Fruit fly (Drosophila melanogaster) whole organism, pupa: ENCODE measurements around the gene CG10195.

Source experiments
- CG10348 ChIP-seq: fragments of 200-800 bp; sonication (Bioruptor generic); IDR thresholded peaks from 2 replicates; pipeline ENCODE4 v1.3.6; 2022; ENCODE audit warnings: missing biosample characterization, missing genetic modification characterization
- CG12605 ChIP-seq: fragments of 200-800 bp; sonication (Bioruptor generic); IDR thresholded peaks from 2 replicates; pipeline ENCODE4 v1.3.6; 2022; ENCODE audit warnings: missing biosample characterization, missing genetic modification characterization
- CG13204 ChIP-seq: fragments of 200-800 bp; sonication (Bioruptor generic); optimal IDR thresholded peaks from 2 replicates; lab custom pipeline; 2018; ENCODE audit warnings: missing biosample characterization, mild to moderate bottlenecking, missing genetic modification characterization, moderate library complexity
- CG14655 ChIP-seq: fragments of 200-800 bp; sonication (Bioruptor generic); optimal IDR thresholded peaks from 3 replicates; lab custom pipeline; 2017; ENCODE audit warnings: mild to moderate bottlenecking, missing biosample characterization, missing genetic modification reagents, missing genetic modification characterization
- CG15710 ChIP-seq: fragments of 200-800 bp; sonication (Bioruptor generic); optimal IDR thresholded peaks from 2 replicates; lab custom pipeline; 2018; ENCODE audit warnings: missing biosample characterization, mild to moderate bottlenecking, missing genetic modification characterization, moderate library complexity
- CG17806 ChIP-seq: fragments of 200-800 bp; sonication (Bioruptor generic); optimal IDR thresholded peaks from 2 replicates; lab custom pipeline; 2018; ENCODE audit warnings: missing biosample characterization, mild to moderate bottlenecking, missing genetic modification characterization, moderate library complexity
- CG32121 ChIP-seq: fragments of 200-800 bp; sonication (Bioruptor generic); IDR thresholded peaks from 2 replicates; pipeline ENCODE4 v1.3.6; 2022; ENCODE audit warnings: missing biosample characterization, missing genetic modification characterization
- CG34367 ChIP-seq: fragments of 200-800 bp; sonication (Bioruptor generic); optimal IDR thresholded peaks from 2 replicates; lab custom pipeline; 2018; ENCODE audit warnings: missing biosample characterization, mild to moderate bottlenecking, missing genetic modification characterization
- CG4496 ChIP-seq: fragments of 200-800 bp; sonication (Bioruptor generic); IDR thresholded peaks from 3 replicates; pipeline ENCODE4 v1.3.6; 2022; ENCODE audit warnings: missing biosample characterization, missing genetic modification characterization
- CG8159 ChIP-seq: fragments of 200-800 bp; sonication (Bioruptor generic); optimal IDR thresholded peaks from 3 replicates; lab custom pipeline; 2018; ENCODE audit warnings: missing biosample characterization, mild to moderate bottlenecking, missing genetic modification characterization, moderate library complexity
- CG8301 ChIP-seq: fragments of 200-800 bp; sonication (Bioruptor generic); optimal IDR thresholded peaks from 2 replicates; lab custom pipeline; 2018; ENCODE audit warnings: missing biosample characterization, mild to moderate bottlenecking, missing genetic modification characterization
- CG9948 ChIP-seq: fragments of 200-800 bp; sonication (Bioruptor generic); optimal IDR thresholded peaks from 2 replicates; lab custom pipeline; 2018; ENCODE audit warnings: missing biosample characterization, mild to moderate bottlenecking, missing genetic modification characterization, moderate library complexity
- D1 ChIP-seq: fragments of 200-800 bp; sonication (Bioruptor generic); optimal IDR thresholded peaks from 2 replicates; lab custom pipeline; 2018; ENCODE audit warnings: missing biosample characterization, mild to moderate bottlenecking, missing genetic modification characterization, moderate library complexity
- EcR ChIP-seq: fragments of 200-800 bp; sonication (Bioruptor generic); optimal IDR thresholded peaks from 3 replicates; lab custom pipeline; 2019; ENCODE audit warnings: missing biosample characterization, missing genetic modification characterization, mild to moderate bottlenecking, moderate library complexity, missing genetic modification reagents
- Ets98B ChIP-seq: fragments of 200-800 bp; sonication (Bioruptor generic); IDR thresholded peaks from 2 replicates; pipeline ENCODE4 v1.3.6; 2022; ENCODE audit warnings: missing biosample characterization, missing genetic modification characterization
- Pif1A ChIP-seq: fragments of 200-800 bp; sonication (Bioruptor generic); optimal IDR thresholded peaks from 3 replicates; lab custom pipeline; 2016; ENCODE audit warnings: missing biosample characterization, missing genetic modification characterization
- Pif1B ChIP-seq: fragments of 200-800 bp; sonication (Bioruptor generic); optimal IDR thresholded peaks from 3 replicates; lab custom pipeline; 2016; ENCODE audit warnings: missing biosample characterization, missing genetic modification characterization
- Snoo ChIP-seq: fragments of 200-800 bp; sonication (Bioruptor generic); optimal IDR thresholded peaks from 3 replicates; lab custom pipeline; 2017; ENCODE audit warnings: missing biosample characterization, mild to moderate bottlenecking, missing genetic modification characterization, inconsistent platforms
- fd96Ca ChIP-seq: fragments of 200-800 bp; sonication (Bioruptor generic); IDR thresholded peaks from 3 replicates; pipeline ENCODE4 v1.3.6; 2022; ENCODE audit warnings: missing biosample characterization, missing genetic modification characterization
- gl ChIP-seq: fragments of 200-800 bp; sonication (Bioruptor generic); optimal IDR thresholded peaks from 2 replicates; lab custom pipeline; 2018; ENCODE audit warnings: missing biosample characterization, mild to moderate bottlenecking, missing genetic modification characterization
- rn ChIP-seq: fragments of 200-800 bp; sonication (Bioruptor generic); IDR thresholded peaks from 2 replicates; pipeline ENCODE4 v1.3.6; 2022; ENCODE audit warnings: missing biosample characterization, missing genetic modification characterization

CG10195 gene

DNA sequence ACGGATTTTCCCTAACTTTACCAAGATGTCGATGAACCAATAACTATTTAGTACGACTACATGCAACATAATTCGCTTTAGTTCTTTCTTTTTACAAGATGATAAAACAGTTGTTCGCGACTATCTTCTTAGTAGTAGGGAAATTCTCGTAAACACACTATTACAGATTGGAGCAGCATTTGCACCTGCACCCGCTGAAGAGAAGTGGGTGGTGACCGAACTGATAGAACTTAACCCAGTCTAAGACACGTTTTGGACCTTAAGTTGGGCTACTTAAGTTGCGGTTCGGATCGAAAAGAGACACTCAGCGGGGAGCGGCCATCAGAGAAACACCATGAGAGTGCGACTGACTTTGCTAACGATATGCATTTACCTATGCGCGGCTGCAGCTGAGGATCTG, 2.7 kb upstream of the CG10195 start, which contains the start of gene CG13083:
Gene CG13083, plus strand, starts transcription at position 301 of the 400 bp plus-strand sequence.
- TF ChIP-seq CG17806, result no peak
- no peak for TF ChIP-seq EcR (GFP tag; lab: Kevin White, UChicago)
- TF ChIP-seq Snoo (tag; lab: Kevin White, UChicago), result no peak
- TF ChIP-seq rn (GFP tag; lab: Robert Waterston, UW), result no peak
- no peak for TF ChIP-seq CG13204 (GFP tag; lab: Kevin White, UChicago)
- no peak for TF ChIP-seq CG8301 (tag; lab: Kevin White, UChicago)
- TF ChIP-seq CG15710 (tag; lab: Kevin White, UChicago), result no peak
- TF ChIP-seq CG32121 (GFP tag; lab: Robert Waterston, UW), result no peak
- TF ChIP-seq fd96Ca, result no peak
- no peak for TF ChIP-seq CG8159 (tag; lab: Kevin White, UChicago)
- TF ChIP-seq D1, result no peak
- TF ChIP-seq CG12605 (GFP tag; lab: Robert Waterston, UW), result no peak
- no peak for TF ChIP-seq CG34367 (tag; lab: Kevin White, UChicago)
- no peak for TF ChIP-seq Ets98B (GFP tag; lab: Robert Waterston, UW)
- no peak for TF ChIP-seq Pif1B
- no peak for TF ChIP-seq CG4496 (GFP tag; lab: Robert Waterston, UW)
- no peak for TF ChIP-seq CG10348 (GFP tag; lab: Robert Waterston, UW)
- no peak for TF ChIP-seq CG14655 (GFP tag; lab: Kevin White, UChicago)
- no peak for TF ChIP-seq CG9948 (tag; lab: Kevin White, UChicago)

DNA sequence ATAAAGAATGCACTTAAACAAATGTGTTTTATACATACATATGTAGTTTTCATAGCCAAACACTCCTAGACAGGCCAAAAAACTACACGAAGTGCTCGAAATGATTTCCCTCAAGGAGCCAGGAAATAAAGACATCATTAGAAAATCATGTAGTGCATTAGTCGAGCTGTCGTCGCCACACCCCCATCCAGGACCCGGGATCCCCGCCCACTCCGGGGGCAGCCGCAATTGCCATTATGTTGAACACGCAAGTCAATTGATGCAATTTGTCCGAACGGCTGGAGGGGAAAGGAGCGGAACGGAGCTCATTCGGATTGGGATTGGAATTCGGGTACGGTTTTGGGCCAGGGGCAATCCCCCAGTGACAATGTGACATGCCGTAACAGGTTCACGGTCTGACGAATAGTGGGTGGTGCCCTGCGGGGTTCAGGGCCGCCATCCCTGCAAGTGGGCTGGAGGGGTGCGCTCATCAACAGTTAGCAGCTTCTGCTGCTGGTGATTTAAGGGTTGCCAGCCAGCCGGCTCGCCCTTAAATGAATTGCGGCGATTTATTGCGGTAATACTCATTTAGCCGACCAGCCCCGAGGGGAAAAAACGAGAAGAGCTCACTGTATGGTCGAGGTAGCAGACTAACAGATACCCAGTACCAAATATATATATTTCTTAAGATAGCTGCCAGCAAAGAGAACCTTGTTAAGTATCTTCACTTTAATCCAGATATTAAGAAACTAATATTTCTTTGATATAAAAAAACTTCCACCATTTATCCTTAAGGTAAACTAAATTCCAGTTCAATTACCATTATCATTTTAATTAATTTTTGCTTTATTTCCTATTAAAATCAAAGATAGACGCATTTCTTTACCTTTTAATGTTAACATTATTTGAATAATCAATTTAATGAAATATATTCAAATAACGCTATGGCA, 3.8 kb downstream of the CG10195 start:
- TF ChIP-seq CG12605 (GFP tag; lab: Robert Waterston, UW), result no peak
- no peak for TF ChIP-seq CG9948 (tag; lab: Kevin White, UChicago)
- no peak for TF ChIP-seq CG15710 (tag; lab: Kevin White, UChicago)
- TF ChIP-seq CG10348 (GFP tag; lab: Robert Waterston, UW), result no peak
- no peak for TF ChIP-seq CG32121 (GFP tag; lab: Robert Waterston, UW)
- TF ChIP-seq fd96Ca, result no peak
- no peak for TF ChIP-seq CG8159 (tag; lab: Kevin White, UChicago)
- no peak for TF ChIP-seq rn (GFP tag; lab: Robert Waterston, UW)
- TF ChIP-seq EcR (GFP tag; lab: Kevin White, UChicago), result no peak
- TF ChIP-seq CG17806, result no peak
- TF ChIP-seq Pif1B, result no peak
- TF ChIP-seq CG4496 (GFP tag; lab: Robert Waterston, UW), result no peak
- no peak for TF ChIP-seq CG14655 (GFP tag; lab: Kevin White, UChicago)
- TF ChIP-seq Ets98B (GFP tag; lab: Robert Waterston, UW), result no peak
- no peak for TF ChIP-seq CG8301 (tag; lab: Kevin White, UChicago)
- TF ChIP-seq gl (tag; lab: Kevin White, UChicago), result no peak
- no peak for TF ChIP-seq CG13204 (GFP tag; lab: Kevin White, UChicago)
- no peak for TF ChIP-seq CG34367 (tag; lab: Kevin White, UChicago)

dm6 chr2L:19479249-19479984, 5.1 kb downstream of the CG10195 start:
- TF ChIP-seq CG34367 (tag; lab: Kevin White, UChicago) (no peak), CG9948 (tag; lab: Kevin White, UChicago) (no peak), fd96Ca (no peak), CG13204 (GFP tag; lab: Kevin White, UChicago) (no peak), CG12605 (GFP tag; lab: Robert Waterston, UW) (no peak), Snoo (tag; lab: Kevin White, UChicago) (no peak), EcR (GFP tag; lab: Kevin White, UChicago) (no peak), CG8159 (tag; lab: Kevin White, UChicago) (no peak), CG14655 (GFP tag; lab: Kevin White, UChicago) (no peak), CG4496 (GFP tag; lab: Robert Waterston, UW) (no peak), D1 (no peak), Pif1B (no peak)

DNA sequence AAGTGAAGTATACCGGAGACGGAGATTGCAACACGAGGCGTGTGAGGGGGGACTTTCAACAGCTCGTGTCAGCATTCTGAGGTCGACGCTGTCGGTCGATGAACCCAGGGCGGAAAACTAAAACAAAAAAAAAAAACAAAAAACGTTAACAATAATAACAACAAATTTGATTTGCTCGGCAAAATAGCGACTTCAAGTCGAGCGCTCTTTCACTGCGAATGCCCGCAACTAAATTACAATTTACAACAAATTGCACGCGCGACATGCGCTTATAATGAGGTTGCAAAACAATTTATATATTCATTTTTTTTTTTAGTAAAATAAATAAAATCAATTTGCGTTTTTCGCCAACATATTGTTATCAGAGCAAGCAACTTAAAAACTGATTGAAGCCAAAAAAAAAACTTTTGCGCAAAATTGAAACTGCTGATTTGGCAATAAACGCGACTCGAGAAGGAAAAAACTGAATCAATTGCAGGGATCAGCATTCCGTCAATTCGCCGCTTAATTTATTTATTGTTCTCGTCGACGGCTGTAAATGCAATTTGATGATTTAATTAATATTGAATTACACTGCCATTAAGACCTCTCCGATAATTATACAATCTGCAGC, 11.0 kb downstream of the CG10195 start:
- TF ChIP-seq CG8159 (tag; lab: Kevin White, UChicago) (no peak), Pif1A (no peak), Ets98B (GFP tag; lab: Robert Waterston, UW) (no peak), CG15710 (tag; lab: Kevin White, UChicago) (no peak), CG13204 (GFP tag; lab: Kevin White, UChicago) (no peak), D1 (no peak), CG10348 (GFP tag; lab: Robert Waterston, UW) (no peak), CG32121 (GFP tag; lab: Robert Waterston, UW) (no peak), CG12605 (GFP tag; lab: Robert Waterston, UW) (no peak), Pif1B (no peak), CG9948 (tag; lab: Kevin White, UChicago) (no peak), Snoo (tag; lab: Kevin White, UChicago) (no peak), EcR (GFP tag; lab: Kevin White, UChicago) (no peak), rn (GFP tag; lab: Robert Waterston, UW) (no peak), CG14655 (GFP tag; lab: Kevin White, UChicago) (no peak), CG17806 (no peak)
